Fruit fly (Drosophila melanogaster): ENCODE measurements around the gene slow.

DNA sequence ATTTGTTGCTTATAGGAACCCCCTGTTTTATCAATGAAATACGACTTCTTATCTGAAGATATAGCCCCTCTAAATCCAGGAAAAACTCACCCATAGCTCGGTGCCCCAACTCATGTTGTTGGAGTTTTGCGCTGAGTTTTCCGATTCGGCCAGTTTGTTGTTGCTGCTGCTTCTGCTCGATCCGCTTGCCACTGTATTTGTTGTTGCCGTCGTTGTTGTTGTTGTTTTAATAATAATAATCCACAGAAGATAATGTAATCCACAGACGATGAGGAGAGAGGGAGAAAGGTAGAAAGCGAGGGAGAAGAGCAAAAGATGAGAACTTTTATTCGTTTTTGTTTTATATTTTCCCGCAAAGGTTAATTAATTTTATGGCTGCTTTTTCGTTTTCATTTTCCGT, 21.3 kb upstream of the slow start:
- TF ChIP-seq CG8478 (optimal IDR thresholded peaks at IDR 0.05) = no peak
- TF ChIP-seq CTCF (optimal IDR thresholded peaks at IDR 0.05) = no peak
